Fruit fly (Drosophila melanogaster) whole organism, pupa: ENCODE measurements around the gene Jon65Ai.
A peak's percentile ranks its signal among the peaks of the same experiment; 100 is the strongest.

ENCODE experiments used
- CG10348 ChIP-seq: fragments of 200-800 bp; sonication (Bioruptor generic); IDR thresholded peaks from 2 replicates; pipeline ENCODE4 v1.3.6; 2022; ENCODE audit warnings: missing biosample characterization, missing genetic modification characterization
- CG12605 ChIP-seq: fragments of 200-800 bp; sonication (Bioruptor generic); IDR thresholded peaks from 2 replicates; pipeline ENCODE4 v1.3.6; 2022; ENCODE audit warnings: missing biosample characterization, missing genetic modification characterization
- CG13204 ChIP-seq: fragments of 200-800 bp; sonication (Bioruptor generic); optimal IDR thresholded peaks from 2 replicates; lab custom pipeline; 2018; ENCODE audit warnings: missing biosample characterization, mild to moderate bottlenecking, missing genetic modification characterization, moderate library complexity
- CG14655 ChIP-seq: fragments of 200-800 bp; sonication (Bioruptor generic); optimal IDR thresholded peaks from 3 replicates; lab custom pipeline; 2017; ENCODE audit warnings: mild to moderate bottlenecking, missing biosample characterization, missing genetic modification reagents, missing genetic modification characterization
- CG15710 ChIP-seq: fragments of 200-800 bp; sonication (Bioruptor generic); optimal IDR thresholded peaks from 2 replicates; lab custom pipeline; 2018; ENCODE audit warnings: missing biosample characterization, mild to moderate bottlenecking, missing genetic modification characterization, moderate library complexity
- CG17806 ChIP-seq: fragments of 200-800 bp; sonication (Bioruptor generic); optimal IDR thresholded peaks from 2 replicates; lab custom pipeline; 2018; ENCODE audit warnings: missing biosample characterization, mild to moderate bottlenecking, missing genetic modification characterization, moderate library complexity
- CG32121 ChIP-seq: fragments of 200-800 bp; sonication (Bioruptor generic); IDR thresholded peaks from 2 replicates; pipeline ENCODE4 v1.3.6; 2022; ENCODE audit warnings: missing biosample characterization, missing genetic modification characterization
- CG34367 ChIP-seq: fragments of 200-800 bp; sonication (Bioruptor generic); optimal IDR thresholded peaks from 2 replicates; lab custom pipeline; 2018; ENCODE audit warnings: missing biosample characterization, mild to moderate bottlenecking, missing genetic modification characterization
- CG4496 ChIP-seq: fragments of 200-800 bp; sonication (Bioruptor generic); IDR thresholded peaks from 3 replicates; pipeline ENCODE4 v1.3.6; 2022; ENCODE audit warnings: missing biosample characterization, missing genetic modification characterization
- CG8159 ChIP-seq: fragments of 200-800 bp; sonication (Bioruptor generic); optimal IDR thresholded peaks from 3 replicates; lab custom pipeline; 2018; ENCODE audit warnings: missing biosample characterization, mild to moderate bottlenecking, missing genetic modification characterization, moderate library complexity
- CG8301 ChIP-seq: fragments of 200-800 bp; sonication (Bioruptor generic); optimal IDR thresholded peaks from 2 replicates; lab custom pipeline; 2018; ENCODE audit warnings: missing biosample characterization, mild to moderate bottlenecking, missing genetic modification characterization
- CG9948 ChIP-seq: fragments of 200-800 bp; sonication (Bioruptor generic); optimal IDR thresholded peaks from 2 replicates; lab custom pipeline; 2018; ENCODE audit warnings: missing biosample characterization, mild to moderate bottlenecking, missing genetic modification characterization, moderate library complexity
- D1 ChIP-seq: fragments of 200-800 bp; sonication (Bioruptor generic); optimal IDR thresholded peaks from 2 replicates; lab custom pipeline; 2018; ENCODE audit warnings: missing biosample characterization, mild to moderate bottlenecking, missing genetic modification characterization, moderate library complexity
- EcR ChIP-seq: fragments of 200-800 bp; sonication (Bioruptor generic); optimal IDR thresholded peaks from 3 replicates; lab custom pipeline; 2019; ENCODE audit warnings: missing biosample characterization, missing genetic modification characterization, mild to moderate bottlenecking, moderate library complexity, missing genetic modification reagents
- Ets98B ChIP-seq: fragments of 200-800 bp; sonication (Bioruptor generic); IDR thresholded peaks from 2 replicates; pipeline ENCODE4 v1.3.6; 2022; ENCODE audit warnings: missing biosample characterization, missing genetic modification characterization
- Pif1A ChIP-seq: fragments of 200-800 bp; sonication (Bioruptor generic); optimal IDR thresholded peaks from 3 replicates; lab custom pipeline; 2016; ENCODE audit warnings: missing biosample characterization, missing genetic modification characterization
- Pif1B ChIP-seq: fragments of 200-800 bp; sonication (Bioruptor generic); optimal IDR thresholded peaks from 3 replicates; lab custom pipeline; 2016; ENCODE audit warnings: missing biosample characterization, missing genetic modification characterization
- Snoo ChIP-seq: fragments of 200-800 bp; sonication (Bioruptor generic); optimal IDR thresholded peaks from 3 replicates; lab custom pipeline; 2017; ENCODE audit warnings: missing biosample characterization, mild to moderate bottlenecking, missing genetic modification characterization, inconsistent platforms
- fd96Ca ChIP-seq: fragments of 200-800 bp; sonication (Bioruptor generic); IDR thresholded peaks from 3 replicates; pipeline ENCODE4 v1.3.6; 2022; ENCODE audit warnings: missing biosample characterization, missing genetic modification characterization
- gl ChIP-seq: fragments of 200-800 bp; sonication (Bioruptor generic); optimal IDR thresholded peaks from 2 replicates; lab custom pipeline; 2018; ENCODE audit warnings: missing biosample characterization, mild to moderate bottlenecking, missing genetic modification characterization
- rn ChIP-seq: fragments of 200-800 bp; sonication (Bioruptor generic); IDR thresholded peaks from 2 replicates; pipeline ENCODE4 v1.3.6; 2022; ENCODE audit warnings: missing biosample characterization, missing genetic modification characterization

Jon65Ai gene

DNA sequence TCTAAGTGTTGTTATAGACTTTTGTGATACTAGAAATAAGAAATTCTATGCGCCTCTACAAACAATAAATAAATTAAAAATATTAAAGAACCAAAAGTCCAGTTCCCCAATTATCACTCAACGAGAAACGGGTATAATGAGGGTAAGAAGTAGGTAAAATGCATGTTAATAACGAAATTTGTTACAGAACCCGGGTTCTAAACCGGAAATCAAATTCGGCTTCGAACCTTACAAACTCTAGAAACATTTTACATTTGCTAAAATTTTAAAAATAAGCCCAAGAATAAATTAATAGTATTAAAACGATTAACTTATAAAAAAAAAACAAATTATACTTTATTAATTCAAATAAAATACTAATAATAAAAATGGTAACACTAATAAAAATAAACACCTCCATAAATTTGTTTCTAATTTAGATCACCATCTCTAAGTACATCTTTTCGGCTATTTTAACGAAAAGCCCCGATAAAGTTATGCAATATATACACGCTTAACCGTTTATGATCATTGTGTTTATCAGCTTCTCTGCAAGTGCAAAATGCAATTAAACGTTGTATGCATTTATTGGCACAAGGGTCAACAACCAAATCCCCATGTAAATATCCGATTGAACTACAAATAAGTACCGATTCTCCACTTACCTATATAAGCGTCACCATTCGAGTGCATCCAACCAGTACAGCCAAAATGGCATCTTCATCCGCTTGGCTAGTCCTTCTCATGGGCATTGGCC is 17.4 kb upstream of the Jon65Ai start, which contains the start of gene CG6602:
CG6602 (plus strand) TSS at position 686 of the 736 bp plus-strand sequence.
- TF ChIP-seq CG34367 (tag; lab: Kevin White, UChicago) (peak; percentile 41), Snoo (peak; percentile 79), CG15710 (tag; lab: Kevin White, UChicago) (peak; percentile 44), CG8159 (peak; percentile 28), CG4496 (GFP tag; lab: Robert Waterston, UW) (peak; percentile 78), CG8301 (tag; lab: Kevin White, UChicago) (no peak), CG9948 (tag; lab: Kevin White, UChicago) (no peak)

DNA sequence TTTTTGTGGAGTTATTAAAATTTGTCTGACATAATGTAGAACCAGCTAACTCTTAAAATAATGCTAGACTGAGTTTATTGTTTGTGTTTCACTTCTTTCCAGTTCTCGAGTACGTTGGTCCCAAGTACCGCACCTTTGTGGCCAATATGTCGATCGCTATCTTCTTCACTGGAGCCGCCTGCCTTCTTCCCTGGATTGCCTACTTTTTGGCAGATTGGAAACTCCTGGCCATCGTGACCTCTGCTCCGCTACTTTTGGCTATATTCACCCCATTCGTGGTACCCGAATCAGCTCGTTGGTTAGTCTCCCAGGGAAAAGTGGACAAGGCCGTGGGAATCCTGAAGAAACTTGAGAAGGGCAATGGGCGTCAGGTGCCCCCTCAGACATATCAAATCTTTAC is 15.9 kb upstream of the Jon65Ai start:
- TF ChIP-seq CG10348 (no peak), Ets98B (GFP tag; lab: Robert Waterston, UW) (no peak)

DNA sequence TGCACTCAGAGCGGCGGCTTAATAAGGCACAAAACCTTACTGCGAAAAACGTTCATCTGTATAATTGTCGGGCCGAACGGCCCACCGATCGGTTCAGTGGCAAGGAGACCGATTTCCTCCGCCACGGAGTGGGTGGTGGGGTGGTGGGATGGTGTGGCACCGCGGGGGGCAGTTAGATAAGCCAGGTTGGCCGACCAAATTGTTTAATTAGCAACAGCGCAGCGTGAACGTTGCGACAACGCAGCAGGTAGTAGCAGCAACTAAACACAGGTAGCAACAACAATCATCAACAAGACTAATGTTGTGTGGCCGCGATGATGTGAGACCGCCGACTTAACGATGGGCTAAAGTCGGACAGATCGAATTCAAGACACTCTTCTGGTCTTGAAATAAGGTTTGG is 13.9 kb upstream of the Jon65Ai start:
- TF ChIP-seq Pif1A (GFP tag; lab: Kevin White, UChicago) = no peak
- TF ChIP-seq CG17806 = no peak
- 0 out of 3 replicates have a peak, but pooled peaks have one; percentile 20 for TF ChIP-seq fd96Ca (GFP tag; lab: Robert Waterston, UW)

DNA sequence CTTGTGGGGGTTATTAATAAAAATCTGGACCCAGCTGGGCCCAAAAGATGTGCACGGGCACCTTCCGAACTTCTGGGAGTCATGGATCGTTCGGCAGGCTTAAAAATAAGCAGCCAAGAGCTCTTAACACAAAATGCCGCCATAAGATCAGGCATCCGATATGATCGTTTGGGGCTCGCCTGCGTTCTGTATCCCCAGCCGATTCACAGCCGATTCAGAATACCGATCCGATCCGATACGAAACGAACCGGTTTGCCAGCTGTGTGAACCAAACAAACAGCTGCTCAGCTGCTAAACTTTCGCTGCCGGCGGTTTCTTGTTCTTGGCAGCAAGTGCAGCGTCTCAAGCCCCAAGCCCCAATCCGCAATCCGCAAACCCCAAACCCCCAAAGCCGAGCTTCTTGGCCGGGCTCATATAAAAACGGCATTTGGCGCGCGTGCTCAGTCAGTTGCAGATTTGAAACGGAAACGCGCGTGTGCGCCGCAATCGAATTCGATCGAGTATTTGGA is 11.7 kb upstream of the Jon65Ai start, which contains the start of gene CG42269:
CG42269 (plus strand) TSS at position 416 of the 509 bp plus-strand sequence.
- TF ChIP-seq CG14655 (no peak), CG8301 (tag; lab: Kevin White, UChicago) (no peak), D1 (tag; lab: Kevin White, UChicago) (no peak), Snoo (peak; percentile 28), rn (GFP tag; lab: Robert Waterston, UW) (no peak), fd96Ca (GFP tag; lab: Robert Waterston, UW) (no peak), CG32121 (GFP tag; lab: Robert Waterston, UW) (no peak), CG4496 (GFP tag; lab: Robert Waterston, UW) (peak; percentile 54)

DNA sequence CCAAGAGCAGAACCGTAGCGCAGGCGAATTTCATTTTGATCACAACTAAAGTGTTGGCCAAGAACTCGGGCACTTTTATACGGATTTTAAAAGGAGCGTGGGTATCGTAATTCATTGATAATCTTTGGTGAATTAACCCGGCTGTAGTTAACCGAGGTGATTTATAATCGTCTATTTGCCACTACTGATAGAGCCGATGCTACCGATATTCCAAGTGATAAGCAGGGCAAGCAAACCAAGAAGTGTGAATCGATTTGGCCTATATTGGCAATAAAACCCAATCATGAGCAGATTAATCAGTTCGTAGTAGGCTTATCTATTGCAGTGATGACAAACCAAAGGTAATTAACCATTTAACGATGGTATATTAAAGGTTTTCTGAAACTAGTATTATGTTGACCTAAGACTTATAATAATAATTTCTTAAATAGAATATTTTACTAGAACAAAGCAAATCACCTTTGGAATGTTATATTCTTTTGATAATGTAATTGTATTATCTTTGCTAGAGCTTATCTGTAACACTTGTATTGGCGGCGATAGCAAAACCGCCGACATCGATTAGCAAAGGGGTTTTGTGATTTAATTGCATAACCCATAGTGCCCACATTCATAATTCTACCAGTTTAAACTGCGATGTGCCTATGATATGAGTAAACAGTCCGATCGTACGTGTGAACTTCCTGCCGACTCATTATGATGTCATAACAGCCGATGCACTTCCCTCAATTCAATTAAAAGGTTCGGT is 8.8 kb upstream of the Jon65Ai start, which contains the start of gene CG10472:
CG10472 (minus strand) TSS at position 51 of the 748 bp plus-strand sequence.
- TF ChIP-seq Pif1B (GFP tag; lab: Kevin White, UChicago) (no peak), CG17806 (no peak), CG12605 (GFP tag; lab: Robert Waterston, UW) (no peak), Ets98B (GFP tag; lab: Robert Waterston, UW) (no peak)

DNA sequence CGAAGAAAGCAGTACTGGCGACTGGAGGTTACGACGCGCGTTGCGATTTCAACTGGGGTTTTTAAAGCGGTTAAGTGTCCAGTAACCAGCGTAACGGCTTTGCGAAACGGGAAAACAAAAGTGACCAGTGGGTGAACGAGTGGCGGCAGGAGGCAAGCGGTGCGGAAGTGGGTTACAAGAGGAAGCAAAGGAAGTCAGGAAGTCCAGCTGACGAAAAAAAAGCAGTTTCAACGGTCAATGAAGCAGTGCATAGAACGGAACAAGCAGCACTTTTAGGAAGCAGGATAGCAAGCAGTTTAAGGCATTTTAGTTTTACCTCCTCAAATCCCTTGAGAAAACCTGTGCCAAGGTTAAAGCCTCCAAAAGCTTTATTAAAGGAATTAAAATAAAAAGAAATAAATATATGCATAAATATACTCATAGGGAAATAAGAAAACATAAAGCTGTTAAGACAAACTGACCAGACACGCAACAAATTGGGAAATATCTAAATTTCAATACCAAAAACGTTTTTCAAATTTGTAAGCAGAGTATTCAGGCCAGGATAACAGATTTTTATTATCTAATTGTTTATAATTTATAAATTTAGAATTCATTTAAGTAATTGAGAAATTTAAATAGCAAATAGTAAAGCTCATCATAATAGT is 4.9 kb upstream of the Jon65Ai start, which contains the start of gene CG6592:
CG6592 (plus strand) TSS at position 597 of the 647 bp plus-strand sequence.
- TF ChIP-seq CG32121 (GFP tag; lab: Robert Waterston, UW) (no peak), rn (GFP tag; lab: Robert Waterston, UW) (no peak), Pif1B (GFP tag; lab: Kevin White, UChicago) (no peak), CG4496 (GFP tag; lab: Robert Waterston, UW) (0 out of 3 replicates have a peak, but pooled peaks have one; percentile 34), D1 (tag; lab: Kevin White, UChicago) (no peak), CG14655 (no peak), CG12605 (GFP tag; lab: Robert Waterston, UW) (no peak), CG13204 (GFP tag; lab: Kevin White, UChicago) (no peak), CG17806 (no peak), EcR (GFP tag; lab: Kevin White, UChicago) (no peak), CG8159 (peak; percentile 7), Pif1A (GFP tag; lab: Kevin White, UChicago) (no peak), fd96Ca (GFP tag; lab: Robert Waterston, UW) (no peak), CG34367 (tag; lab: Kevin White, UChicago) (peak; percentile 52), gl (tag; lab: Kevin White, UChicago) (no peak), Ets98B (GFP tag; lab: Robert Waterston, UW) (no peak), CG9948 (tag; lab: Kevin White, UChicago) (no peak), Snoo (peak; percentile 13), CG8301 (tag; lab: Kevin White, UChicago) (no peak)
